Fruit fly (Drosophila melanogaster) whole organism, embryonic: ENCODE measurements around the gene CG2691.

Experiments used
- Antp ChIP-seq: fragments of 200-800 bp; sonication (Bioruptor generic); optimal IDR thresholded peaks from 3 replicates; lab custom pipeline; 2016; ENCODE audit warnings: missing biosample characterization, missing genetic modification characterization
- Blimp-1 ChIP-seq: fragments of 200-800 bp; sonication (Bioruptor generic); optimal IDR thresholded peaks from 3 replicates; lab custom pipeline; 2018; ENCODE audit warnings: missing biosample characterization, missing genetic modification characterization, mild to moderate bottlenecking, moderate library complexity, missing genetic modification reagents
- CG10366 ChIP-seq: fragments of 200-800 bp; sonication (Bioruptor generic); IDR thresholded peaks from 2 replicates; pipeline ENCODE4 v1.3.6; 2022; ENCODE audit warnings: missing biosample characterization, missing genetic modification characterization
- CG10959 ChIP-seq: fragments of 200-800 bp; sonication (Bioruptor generic); IDR thresholded peaks from 2 replicates; pipeline ENCODE4 v1.3.6; 2022; ENCODE audit warnings: missing biosample characterization, missing genetic modification characterization
- CG11504 ChIP-seq: fragments of 200-800 bp; sonication (Bioruptor generic); optimal IDR thresholded peaks from 3 replicates; lab custom pipeline; 2019; ENCODE audit warnings: missing biosample characterization, mild to moderate bottlenecking, missing genetic modification characterization, moderate library complexity
- CG11723 ChIP-seq: fragments of 200-800 bp; sonication (Bioruptor generic); optimal IDR thresholded peaks from 2 replicates; lab custom pipeline; 2017; ENCODE audit warnings: missing biosample characterization, mild to moderate bottlenecking, missing genetic modification characterization
- CG12659 ChIP-seq: fragments of 200-800 bp; sonication (Bioruptor generic); optimal IDR thresholded peaks from 3 replicates; lab custom pipeline; 2017; ENCODE audit warnings: mild to moderate bottlenecking, missing biosample characterization, missing genetic modification reagents, missing genetic modification characterization
- CG15479 ChIP-seq: fragments of 200-800 bp; sonication (Bioruptor generic); optimal IDR thresholded peaks from 3 replicates; lab custom pipeline; 2019; ENCODE audit warnings: missing biosample characterization, mild to moderate bottlenecking, missing genetic modification characterization, moderate library complexity
- CG1603 ChIP-seq: fragments of 200-800 bp; sonication (Bioruptor generic); optimal IDR thresholded peaks from 2 replicates; lab custom pipeline; 2019; ENCODE audit warnings: missing biosample characterization, mild to moderate bottlenecking, missing genetic modification characterization, moderate library complexity
- CG18262 ChIP-seq: fragments of 200-800 bp; optimal IDR thresholded peaks from 3 replicates; lab custom pipeline; 2019; ENCODE audit warnings: missing biosample characterization, mild to moderate bottlenecking, missing genetic modification characterization, moderate library complexity
- CG1832 ChIP-seq: fragments of 200-800 bp; sonication (Bioruptor generic); optimal IDR thresholded peaks from 2 replicates; lab custom pipeline; 2017; ENCODE audit warnings: missing biosample characterization, mild to moderate bottlenecking, missing genetic modification characterization, inconsistent platforms
- CG32532 ChIP-seq: fragments of 200-800 bp; sonication (Bioruptor generic); IDR thresholded peaks from 2 replicates; pipeline ENCODE4 v1.3.6; 2022; ENCODE audit warnings: missing biosample characterization, missing genetic modification characterization
- CG3407 ChIP-seq: fragments of 200-800 bp; sonication (Bioruptor generic); optimal IDR thresholded peaks from 2 replicates; lab custom pipeline; 2018; ENCODE audit warnings: missing biosample characterization, mild to moderate bottlenecking, missing genetic modification characterization
- CG3847 ChIP-seq: fragments of 200-800 bp; sonication (Bioruptor generic); IDR thresholded peaks from 2 replicates; pipeline ENCODE4 v1.3.6; 2022; ENCODE audit warnings: missing biosample characterization, missing genetic modification characterization
- CG7745 ChIP-seq: fragments of 200-800 bp; sonication (Bioruptor generic); optimal IDR thresholded peaks from 2 replicates; lab custom pipeline; 2018; ENCODE audit warnings: missing biosample characterization, mild to moderate bottlenecking, missing genetic modification characterization, moderate library complexity
- CG8089 ChIP-seq: fragments of 200-800 bp; sonication (Bioruptor generic); optimal IDR thresholded peaks from 3 replicates; lab custom pipeline; 2016; ENCODE audit warnings: missing biosample characterization, missing genetic modification characterization
- CG8359 ChIP-seq: fragments of 200-800 bp; sonication (Bioruptor generic); optimal IDR thresholded peaks from 2 replicates; lab custom pipeline; 2017; ENCODE audit warnings: missing biosample characterization, mild to moderate bottlenecking, missing genetic modification characterization, borderline replicate concordance
- CG8765 ChIP-seq: fragments of 200-800 bp; sonication (Bioruptor generic); IDR thresholded peaks from 2 replicates; pipeline ENCODE4 v1.3.6; 2022; ENCODE audit warnings: missing biosample characterization, missing genetic modification characterization
- CHES-1-like ChIP-seq: fragments of 200-800 bp; sonication (Bioruptor generic); optimal IDR thresholded peaks from 2 replicates; lab custom pipeline; 2016; ENCODE audit warnings: missing biosample characterization, missing genetic modification characterization
- Dbx ChIP-seq: fragments of 200-800 bp; sonication (Bioruptor generic); IDR thresholded peaks from 3 replicates; pipeline ENCODE4 v1.3.6; 2022; ENCODE audit warnings: missing biosample characterization, missing genetic modification characterization
- Doc2 ChIP-seq: fragments of 200-800 bp; sonication (Bioruptor generic); IDR thresholded peaks from 2 replicates; pipeline ENCODE4 v1.3.6; 2022; ENCODE audit warnings: missing biosample characterization, missing genetic modification characterization
- Elba2 ChIP-seq: fragments of 200-800 bp; sonication (Bioruptor generic); optimal IDR thresholded peaks from 3 replicates; lab custom pipeline; 2016; ENCODE audit warnings: missing biosample characterization, missing genetic modification characterization
- Ets97D ChIP-seq: fragments of 200-800 bp; sonication (Bioruptor generic); optimal IDR thresholded peaks from 3 replicates; lab custom pipeline; 2016; ENCODE audit warnings: missing biosample characterization, missing genetic modification characterization
- GATAe ChIP-seq: fragments of 200-800 bp; sonication (Bioruptor generic); conservative IDR thresholded peaks from 2 replicates; pipeline ENCODE4 v1.3.6; 2022; ENCODE audit warnings: missing biosample characterization, missing genetic modification characterization
- Gsc ChIP-seq: fragments of 200-800 bp; sonication (Bioruptor generic); IDR thresholded peaks from 2 replicates; pipeline ENCODE4 v1.3.6; 2022; ENCODE audit warnings: missing biosample characterization, missing genetic modification characterization
- Hsf ChIP-seq: fragments of 200-800 bp; sonication (Bioruptor generic); optimal IDR thresholded peaks from 3 replicates; lab custom pipeline; 2016; ENCODE audit warnings: missing biosample characterization, missing genetic modification characterization
- Kr ChIP-seq: fragments of 200-800 bp; sonication (Bioruptor generic); optimal IDR thresholded peaks from 2 replicates; lab custom pipeline; 2017; ENCODE audit warnings: missing biosample characterization, mild to moderate bottlenecking, missing genetic modification characterization
- Myb ChIP-seq: fragments of 200-800 bp; sonication (Bioruptor generic); optimal IDR thresholded peaks from 2 replicates; lab custom pipeline; 2016; ENCODE audit warnings: missing biosample characterization, missing genetic modification characterization
- NK7.1 ChIP-seq: fragments of 200-800 bp; sonication (Bioruptor generic); optimal IDR thresholded peaks from 3 replicates; lab custom pipeline; 2016; ENCODE audit warnings: missing biosample characterization, missing genetic modification characterization
- Oli ChIP-seq: fragments of 200-800 bp; sonication (Bioruptor generic); optimal IDR thresholded peaks from 2 replicates; lab custom pipeline; 2018; ENCODE audit warnings: missing biosample characterization, mild to moderate bottlenecking, missing genetic modification characterization, moderate library complexity
- Pdp1 ChIP-seq, 2 experiments: fragments of 200-800 bp; sonication (Bioruptor generic); optimal IDR thresholded peaks; 3 replicates each; lab custom pipeline; 2016; ENCODE audit warnings: missing biosample characterization in 2 of 2, missing genetic modification characterization in 2 of 2, mild to moderate bottlenecking in 1 of 2, moderate library complexity in 1 of 2
- Sry-δ ChIP-seq: fragments of 200-800 bp; sonication (Bioruptor generic); optimal IDR thresholded peaks from 2 replicates; lab custom pipeline; 2016; ENCODE audit warnings: missing biosample characterization, missing genetic modification characterization
- Stat92E ChIP-seq, 3 experiments: fragments of >200 bp in 2 of 3; fragments of 200-800 bp in 1 of 3; sonication (Bioruptor generic) in 1 of 3; optimal IDR thresholded peaks; 2 replicates each; lab custom pipeline; 2017 to 2019; ENCODE audit warnings: missing biosample characterization in 3 of 3, missing genetic modification characterization in 3 of 3, mild to moderate bottlenecking in 1 of 3, moderate library complexity in 1 of 3
- chm ChIP-seq: fragments of 200-800 bp; sonication (Bioruptor generic); IDR thresholded peaks from 2 replicates; pipeline ENCODE4 v1.3.6; 2022; ENCODE audit warnings: missing biosample characterization, missing genetic modification characterization
- croc ChIP-seq: fragments of 200-800 bp; sonication (Bioruptor generic); conservative IDR thresholded peaks from 3 replicates; pipeline ENCODE4 v1.3.6; 2022; ENCODE audit warnings: missing biosample characterization, missing genetic modification characterization
- crol ChIP-seq: fragments of 200-800 bp; sonication (Bioruptor generic); IDR thresholded peaks from 2 replicates; pipeline ENCODE4 v1.3.6; 2022; ENCODE audit warnings: missing biosample characterization, missing genetic modification characterization
- dysf ChIP-seq: fragments of 200-800 bp; sonication (Bioruptor generic); IDR thresholded peaks from 3 replicates; pipeline ENCODE4 v1.3.6; 2022; ENCODE audit warnings: missing biosample characterization, missing genetic modification characterization
- fd64A ChIP-seq: fragments of 200-800 bp; sonication (Bioruptor generic); optimal IDR thresholded peaks from 3 replicates; lab custom pipeline; 2018; ENCODE audit warnings: missing biosample characterization, mild to moderate bottlenecking, missing genetic modification characterization
- lola ChIP-seq, 3 experiments: fragments of >200 bp in 2 of 3; fragments of 200-800 bp in 1 of 3; sonication (Bioruptor generic) in 1 of 3; optimal IDR thresholded peaks; 2 replicates each; lab custom pipeline; 2017 to 2019; ENCODE audit warnings: missing biosample characterization in 3 of 3, missing genetic modification characterization in 3 of 3, mild to moderate bottlenecking in 1 of 3, moderate library complexity in 1 of 3
- mam ChIP-seq: fragments of 200-800 bp; sonication (Bioruptor generic); optimal IDR thresholded peaks from 3 replicates; lab custom pipeline; 2016; ENCODE audit warnings: missing biosample characterization, missing genetic modification characterization
- otp ChIP-seq: fragments of 200-800 bp; sonication (Bioruptor generic); IDR thresholded peaks from 3 replicates; pipeline ENCODE4, ENCODE4 v1.3.6; 2022; ENCODE audit warnings: missing biosample characterization, missing genetic modification characterization
- pfk ChIP-seq: fragments of 200-800 bp; sonication (Bioruptor generic); optimal IDR thresholded peaks from 2 replicates; lab custom pipeline; 2018; ENCODE audit warnings: missing biosample characterization, mild to moderate bottlenecking, missing genetic modification characterization, moderate library complexity
- pros ChIP-seq: fragments of 200-800 bp; sonication (Bioruptor generic); optimal IDR thresholded peaks from 3 replicates; lab custom pipeline; 2019; ENCODE audit warnings: missing biosample characterization, mild to moderate bottlenecking, missing genetic modification characterization, moderate library complexity
- pum ChIP-seq: fragments of 200-800 bp; sonication (Bioruptor generic); optimal IDR thresholded peaks from 2 replicates; lab custom pipeline; 2016; ENCODE audit warnings: missing biosample characterization, missing genetic modification characterization
- run ChIP-seq: fragments of 200-800 bp; sonication (Bioruptor generic); optimal IDR thresholded peaks from 3 replicates; lab custom pipeline; 2018; ENCODE audit warnings: missing biosample characterization, mild to moderate bottlenecking, missing genetic modification characterization
- sd ChIP-seq: fragments of 200-800 bp; sonication (Bioruptor generic); optimal IDR thresholded peaks from 3 replicates; lab custom pipeline; 2018; ENCODE audit warnings: missing biosample characterization, mild to moderate bottlenecking, missing genetic modification characterization, moderate library complexity
- tio ChIP-seq: fragments of 200-800 bp; sonication (Bioruptor generic); optimal IDR thresholded peaks from 2 replicates; lab custom pipeline; 2017; ENCODE audit warnings: missing biosample characterization, missing genetic modification characterization, inconsistent platforms
- vvl ChIP-seq: fragments of 200-800 bp; sonication (Bioruptor generic); IDR thresholded peaks from 2 replicates; pipeline ENCODE4 v1.3.6; 2022; ENCODE audit warnings: missing biosample characterization, missing genetic modification characterization
- wdn ChIP-seq: fragments of 200-800 bp; sonication (Bioruptor generic); IDR thresholded peaks from 2 replicates; pipeline ENCODE4 v1.3.6; 2022; ENCODE audit warnings: missing biosample characterization, missing genetic modification characterization

Gene CG2691

dm6 chrX:13616417-13617050, 7.7 kb downstream of the CG2691 start, which contains the start of the genes tth and Tango2 (continued):
- TF ChIP-seq Kr (no peak), Hsf (GFP tag; lab: Kevin White, UChicago) (peak; percentile 76), croc (GFP tag; lab: Robert Waterston, UW) (no peak), CG3847 (GFP tag; lab: Robert Waterston, UW) (peak; percentile 75), CG8089 (GFP tag; lab: Kevin White, UChicago) (peak; percentile 20), Doc2 (0 out of 2 replicates have a peak, but pooled peaks have one; percentile 33), Dbx (GFP tag; lab: Robert Waterston, UW) (peak; percentile 75), Stat92E (GFP tag; optimal IDR thresholded peaks at IDR 0.05; lab: Kevin White, UChicago) (no peak), lola (GFP tag; optimal IDR thresholded peaks at IDR 0.05; lab: Kevin White, UChicago) (peak in 1 of 3 experiments; percentile 49), Sry-δ (GFP tag; lab: Kevin White, UChicago) (peak; percentile 90), tio (GFP tag; lab: Kevin White, UChicago) (no peak), dysf (GFP tag; lab: Robert Waterston, UW) (peak; percentile 82), pfk (GFP tag; lab: Kevin White, UChicago) (no peak), CG8765 (GFP tag; lab: Robert Waterston, UW) (peak; percentile 59), CG10959 (GFP tag; lab: Robert Waterston, UW) (no peak), CG8359 (GFP tag; lab: Kevin White, UChicago) (peak; percentile 20), CG32532 (GFP tag; lab: Robert Waterston, UW) (peak; percentile 81), Myb (GFP tag; lab: Kevin White, UChicago) (peak; percentile 69), crol (GFP tag; lab: Robert Waterston, UW) (no peak), Antp (GFP tag; lab: Kevin White, UChicago) (peak; percentile 54), run (tag; lab: Kevin White, UChicago) (no peak), CG18262 (tag; lab: Kevin White, UChicago) (peak; percentile 64), CG3407 (GFP tag; lab: Kevin White, UChicago) (no peak), vvl (peak; percentile 62), mam (GFP tag; lab: Kevin White, UChicago) (peak; percentile 84), pros (no peak), CG1603 (peak; percentile 41), Ets97D (GFP tag; lab: Kevin White, UChicago) (peak; percentile 59), otp (GFP tag; lab: Robert Waterston, UW) (0 out of 3 replicates have a peak, but pooled peaks have one; percentile 29), Elba2 (GFP tag; lab: Kevin White, UChicago) (no peak), Oli (tag; lab: Kevin White, UChicago) (peak; percentile 78), CHES-1-like (GFP tag; lab: Kevin White, UChicago) (peak; percentile 66), Gsc (no peak), wdn (peak; percentile 55; the same call in 1 of the 2 replicates), NK7.1 (GFP tag; lab: Kevin White, UChicago) (no peak), CG10366 (peak; percentile 71), sd (tag; lab: Kevin White, UChicago) (no peak), CG7745 (tag; lab: Kevin White, UChicago) (no peak), CG15479 (no peak), CG12659 (GFP tag; lab: Kevin White, UChicago) (peak; percentile 60), CG11504 (tag; lab: Kevin White, UChicago) (no peak), fd64A (no peak), CG11723 (GFP tag; lab: Kevin White, UChicago) (no peak), Pdp1 (GFP tag; optimal IDR thresholded peaks at IDR 0.05; lab: Kevin White, UChicago) (peak; percentile 76 to 83), CG1832 (no peak), Blimp-1 (GFP tag; lab: Kevin White, UChicago) (no peak), chm (GFP tag; lab: Robert Waterston, UW) (peak; percentile 31; the same call in 1 of the 2 replicates), pum (GFP tag; lab: Kevin White, UChicago) (peak; percentile 65), GATAe (GFP tag; lab: Robert Waterston, UW) (peak; percentile 41; the same call in 1 of the 2 replicates)
